Worm (Caenorhabditis elegans) whole organism, young adult: ENCODE data around the gene R07E5.15.

Source experiments
- F33H1.4 ChIP-seq: fragments of 200-800 bp; sonication (Bioruptor generic); IDR thresholded peaks from 2 replicates; pipeline ENCODE4 v1.3.6; 2022; ENCODE audit warnings: missing genetic modification reagents, missing genetic modification characterization, missing compliant biosample characterization
- F57A8.1 ChIP-seq: fragments of 200-800 bp; sonication (Bioruptor generic); optimal IDR thresholded peaks from 2 replicates; lab custom pipeline; 2018; ENCODE audit warnings: mild to moderate bottlenecking, missing genetic modification characterization, moderate library complexity, missing compliant biosample characterization
- ZK185.1 ChIP-seq: sonication (generic microtip); optimal IDR thresholded peaks from 2 replicates; lab custom pipeline; 2016; ENCODE audit warnings: mild to moderate bottlenecking, missing genetic modification characterization, missing compliant biosample characterization; ENCODE audit not compliant: poor library complexity, severe bottlenecking
- athp-1 ChIP-seq: sonication (generic microtip); optimal IDR thresholded peaks from 2 replicates; lab custom pipeline; 2017; ENCODE audit warnings: mild to moderate bottlenecking, missing genetic modification characterization, missing compliant biosample characterization
- ceh-58 ChIP-seq: fragments of 200-800 bp; sonication (Bioruptor generic); IDR thresholded peaks from 2 replicates; pipeline ENCODE4 v1.3.6; 2022; ENCODE audit warnings: missing genetic modification characterization, missing compliant biosample characterization
- lin-35 ChIP-seq, 3 experiments: fragments of 150-350 bp in 2 of 3; sonication (generic microtip) in 1 of 3; optimal IDR thresholded peaks; 2 replicates each; lab custom pipeline; 2014 to 2018; ENCODE audit warnings: missing biosample characterization in 3 of 3, missing genetic modification characterization in 3 of 3, missing genetic modification reagents in 3 of 3
- nfyb-1 ChIP-seq: fragments of 200-800 bp; sonication (Bioruptor generic); IDR thresholded peaks from 2 replicates; pipeline ENCODE4 v1.3.6; 2022; ENCODE audit warnings: missing genetic modification reagents, missing genetic modification characterization, missing compliant biosample characterization
- pbrm-1 ChIP-seq: fragments of 200-800 bp; sonication (Bioruptor generic); IDR thresholded peaks from 2 replicates; pipeline ENCODE4 v1.3.6; 2022; ENCODE audit warnings: missing genetic modification reagents, missing genetic modification characterization, missing compliant biosample characterization
- sea-2 ChIP-seq: fragments of 200-800 bp; sonication (Bioruptor generic); IDR thresholded peaks from 2 replicates; pipeline ENCODE4 v1.3.6; 2022; ENCODE audit warnings: missing genetic modification characterization, missing compliant biosample characterization
- snpc-1.3 ChIP-seq: sonication (generic microtip); optimal IDR thresholded peaks from 2 replicates; lab custom pipeline; 2017; ENCODE audit warnings: missing genetic modification characterization, mild to moderate bottlenecking, missing compliant biosample characterization, antibody characterized with exemption, moderate library complexity, missing genotype, missing genetic modification reagents; ENCODE audit not compliant: insufficient read depth
- snpc-4 ChIP-seq, 5 experiments: fragments of 150-350 bp in 1 of 5; sonication (generic microtip) in 4 of 5; optimal IDR thresholded peaks; 2 replicates each; lab custom pipeline; 2014 to 2018; ENCODE audit warnings: missing genetic modification characterization in 5 of 5, missing biosample characterization in 3 of 5, antibody characterized with exemption in 2 of 5, mild to moderate bottlenecking in 2 of 5, missing compliant biosample characterization in 2 of 5, missing genotype in 2 of 5, moderate library complexity in 2 of 5, missing genetic modification reagents in 1 of 5
- xnd-1 ChIP-seq: sonication (generic microtip); optimal IDR thresholded peaks from 2 replicates; lab custom pipeline; 2016; ENCODE audit warnings: missing genotype, missing genetic modification reagents, missing genetic modification characterization, missing compliant biosample characterization

ce11 chrIII:4384487-4384886, 16.8 kb upstream of the R07E5.15 start, which contains the start of gene pals-28:
- TF ChIP-seq xnd-1 (tag; lab: Kevin White, UChicago) (no peak), F33H1.4 (GFP tag; lab: Robert Waterston, UW) (no peak), lin-35 (GFP tag; optimal IDR thresholded peaks at IDR 0.05; lab: Kevin White, UChicago) (no peak), sea-2 (no peak), F57A8.1 (GFP tag; lab: Kevin White, UChicago) (no peak), ceh-58 (GFP tag; lab: Robert Waterston, UW) (no peak), athp-1 (tag; lab: Kevin White, UChicago) (no peak), nfyb-1 (GFP tag; lab: Robert Waterston, UW) (no peak), pbrm-1 (GFP tag; lab: Robert Waterston, UW) (no peak), ZK185.1 (tag; lab: Kevin White, UChicago) (no peak), snpc-4 (GFP tag; optimal IDR thresholded peaks at IDR 0.05; lab: Kevin White, UChicago) (no peak), snpc-4 (tag; optimal IDR thresholded peaks at IDR 0.05; lab: Kevin White, UChicago) (no peak), snpc-1.3 (tag; lab: Kevin White, UChicago) (no peak)
